Fruit fly (Drosophila melanogaster) whole organism: Measurements from ENCODE around the gene Vha55.

Experiments used
- CG8478 ChIP-seq: fragments of >200 bp; optimal IDR thresholded peaks from 2 replicates; lab custom pipeline; 2018; ENCODE audit warnings: inconsistent platforms
- Dll ChIP-seq: fragments of >200 bp; optimal IDR thresholded peaks from 2 replicates; lab custom pipeline; 2017
- EcR ChIP-seq, 2 experiments: fragments of >200 bp; optimal IDR thresholded peaks; 2 replicates each; lab custom pipeline; 2017; ENCODE audit warnings: missing biosample characterization in 2 of 2, missing genetic modification characterization in 2 of 2, missing genetic modification reagents in 2 of 2
- pan ChIP-seq: fragments of >200 bp; optimal IDR thresholded peaks from 2 replicates; lab custom pipeline; 2017
- psq ChIP-seq: fragments of >200 bp; optimal IDR thresholded peaks from 2 replicates; lab custom pipeline; 2017
- usp ChIP-seq: fragments of >200 bp; optimal IDR thresholded peaks from 2 replicates; lab custom pipeline; 2017; ENCODE audit warnings: missing biosample characterization, missing genetic modification characterization, mixed read lengths

Gene Vha55

dm6 chr3R:12627691-12628148, at the start of gene Vha55, which contains the start of gene Snx3:
Vha55 (minus strand) TSS chr3R:12627829.
Snx3 (plus strand) TSS chr3R:12628031.
- TF ChIP-seq EcR (GFP tag; optimal IDR thresholded peaks at IDR 0.05; lab: Kevin White, UChicago), result no peak

dm6 chr3R:12676160-12676559, 48.5 kb upstream of the Vha55 start, which contains the start of gene CG43630:
CG43630 (minus strand) TSS chr3R:12676260.
- TF ChIP-seq usp (GFP tag; lab: Kevin White, UChicago) (no peak), psq (lab: Kevin White, UChicago) (no peak), pan (no peak)

dm6 chr3R:12674041-12674623, 46.5 kb upstream of the Vha55 start, which contains the start of gene Gnmt:
Gnmt (plus strand) TSS chr3R:12674608.
- no peak for TF ChIP-seq usp (GFP tag; lab: Kevin White, UChicago)
- no peak for TF ChIP-seq pan
- no peak for TF ChIP-seq EcR (GFP tag; optimal IDR thresholded peaks at IDR 0.05; lab: Kevin White, UChicago)
- no peak for TF ChIP-seq psq (lab: Kevin White, UChicago)
- TF ChIP-seq CG8478 (lab: Kevin White, UChicago), result no peak
- TF ChIP-seq Dll (lab: Kevin White, UChicago), result no peak

- TF ChIP-seq pan, result no peak
- TF ChIP-seq psq (lab: Kevin White, UChicago), result no peak
- TF ChIP-seq usp (GFP tag; lab: Kevin White, UChicago), result no peak
- TF ChIP-seq Dll (lab: Kevin White, UChicago), result no peak
Observed at dm6 chr3R:12666206-12666834, 38.7 kb upstream of the Vha55 start.

dm6 chr3R:12662531-12662930, 34.9 kb upstream of the Vha55 start, which contains the start of gene CG14395:
CG14395 (plus strand) TSS chr3R:12662831.
- no peak for TF ChIP-seq psq (lab: Kevin White, UChicago)

- TF ChIP-seq usp (GFP tag; lab: Kevin White, UChicago) (no peak), pan (no peak), Dll (lab: Kevin White, UChicago) (no peak), EcR (GFP tag; optimal IDR thresholded peaks at IDR 0.05; lab: Kevin White, UChicago) (no peak), CG8478 (lab: Kevin White, UChicago) (no peak), psq (lab: Kevin White, UChicago) (no peak)
Observed at dm6 chr3R:12656946-12657566, 29.4 kb upstream of the Vha55 start.

- no peak for TF ChIP-seq Dll (lab: Kevin White, UChicago)
Observed at dm6 chr3R:12654253-12654623, 26.6 kb upstream of the Vha55 start, which contains the start of gene CG6225. CG6225 (plus strand) TSS chr3R:12654577.

dm6 chr3R:12653511-12654252, 26.1 kb upstream of the Vha55 start:
- TF ChIP-seq EcR (GFP tag; optimal IDR thresholded peaks at IDR 0.05; lab: Kevin White, UChicago), result no peak
- no peak for TF ChIP-seq Dll (lab: Kevin White, UChicago)
- no peak for TF ChIP-seq CG8478 (lab: Kevin White, UChicago)
- no peak for TF ChIP-seq usp (GFP tag; lab: Kevin White, UChicago)
- no peak for TF ChIP-seq psq (lab: Kevin White, UChicago)
- no peak for TF ChIP-seq pan

- TF ChIP-seq CG8478 (lab: Kevin White, UChicago), result no peak
- TF ChIP-seq pan, result no peak
- no peak for TF ChIP-seq EcR (GFP tag; optimal IDR thresholded peaks at IDR 0.05; lab: Kevin White, UChicago)
- TF ChIP-seq usp (GFP tag; lab: Kevin White, UChicago), result no peak
- TF ChIP-seq psq (lab: Kevin White, UChicago), result no peak
- TF ChIP-seq Dll (lab: Kevin White, UChicago), result no peak
Observed at dm6 chr3R:12652736-12653135, 25.1 kb upstream of the Vha55 start.

- TF ChIP-seq EcR (GFP tag; optimal IDR thresholded peaks at IDR 0.05; lab: Kevin White, UChicago), result no peak
- TF ChIP-seq usp (GFP tag; lab: Kevin White, UChicago), result no peak
- no peak for TF ChIP-seq Dll (lab: Kevin White, UChicago)
- TF ChIP-seq pan, result no peak
- TF ChIP-seq psq (lab: Kevin White, UChicago), result no peak
- TF ChIP-seq CG8478 (lab: Kevin White, UChicago), result no peak
Observed at dm6 chr3R:12650537-12650936, 22.9 kb upstream of the Vha55 start.

- TF ChIP-seq psq (lab: Kevin White, UChicago), result no peak
- TF ChIP-seq EcR (GFP tag; optimal IDR thresholded peaks at IDR 0.05; lab: Kevin White, UChicago), result no peak
- TF ChIP-seq CG8478 (lab: Kevin White, UChicago), result no peak
- no peak for TF ChIP-seq pan
- TF ChIP-seq usp (GFP tag; lab: Kevin White, UChicago), result no peak
- TF ChIP-seq Dll (lab: Kevin White, UChicago), result no peak
Observed at dm6 chr3R:12649099-12650029, 21.7 kb upstream of the Vha55 start.
